Worm (Caenorhabditis elegans) whole organism, L4 larva: ENCODE results near the gene gck-1.
A peak's percentile ranks its signal among the peaks of the same experiment; 100 is the strongest.

Source experiments
- F44E2.7 ChIP-seq: fragments of 200-800 bp; sonication (Bioruptor generic); IDR thresholded peaks from 2 replicates; pipeline ENCODE4 v2.1.2; 2022; ENCODE audit warnings: missing genetic modification characterization, missing compliant biosample characterization
- T26A8.4 ChIP-seq: fragments of 200-800 bp; sonication (Bioruptor generic); IDR thresholded peaks from 2 replicates; pipeline ENCODE4 v1.3.6; 2022; ENCODE audit warnings: missing genetic modification characterization, missing compliant biosample characterization
- Y5F2A.4 ChIP-seq: fragments of 200-800 bp; sonication (Bioruptor generic); optimal IDR thresholded peaks from 2 replicates; lab custom pipeline; 2018; ENCODE audit warnings: mild to moderate bottlenecking, missing genetic modification characterization, missing compliant biosample characterization
- aha-1 ChIP-seq: fragments of 150-350 bp; peaks from one replicate; lab custom pipeline; 2014; ENCODE audit warnings: missing biosample characterization, missing genetic modification characterization
- ama-1 ChIP-seq: fragments of 150-350 bp; optimal IDR thresholded peaks from 2 replicates; lab custom pipeline; 2014; ENCODE audit warnings: inconsistent platforms, mixed read lengths
- arid-1 ChIP-seq: fragments of 200-800 bp; sonication (Bioruptor generic); conservative IDR thresholded peaks from 2 replicates; pipeline ENCODE4 v1.3.6; 2022; ENCODE audit warnings: missing genetic modification reagents, missing genetic modification characterization, missing compliant biosample characterization
- ceh-62 ChIP-seq: sonication (generic microtip); optimal IDR thresholded peaks from 2 replicates; lab custom pipeline; 2017; ENCODE audit warnings: missing biosample characterization, missing genetic modification characterization
- ctbp-1 ChIP-seq: fragments of 200-800 bp; sonication (Bioruptor generic); IDR thresholded peaks from 2 replicates; pipeline ENCODE4 v1.3.6; 2022; ENCODE audit warnings: missing genetic modification reagents, missing genetic modification characterization, missing compliant biosample characterization
- daf-16 ChIP-seq, 3 experiments: sonication (generic microtip); optimal IDR thresholded peaks; 2 replicates each; lab custom pipeline; 2016 to 2017; ENCODE audit warnings: missing genetic modification characterization in 3 of 3, missing genetic modification reagents in 3 of 3, mild to moderate bottlenecking in 2 of 3, missing compliant biosample characterization in 2 of 3, missing biosample characterization in 1 of 3, moderate library complexity in 1 of 3
- daf-19 ChIP-seq: fragments of 200-800 bp; sonication (Bioruptor generic); conservative IDR thresholded peaks from 2 replicates; pipeline ENCODE4 v1.3.6; 2022; ENCODE audit warnings: missing genetic modification characterization, missing compliant biosample characterization
- dmd-6 ChIP-seq: fragments of 200-800 bp; sonication (Bioruptor generic); IDR thresholded peaks from 2 replicates; pipeline ENCODE4 v1.3.6; 2022; ENCODE audit warnings: missing genetic modification reagents, missing genetic modification characterization, missing compliant biosample characterization
- dmd-8 ChIP-seq: fragments of 200-800 bp; sonication (Bioruptor generic); IDR thresholded peaks from 2 replicates; pipeline ENCODE4 v1.3.6; 2022; ENCODE audit warnings: missing genetic modification characterization, missing compliant biosample characterization
- dve-1 ChIP-seq: sonication (generic microtip); optimal IDR thresholded peaks from 2 replicates; lab custom pipeline; 2017; ENCODE audit warnings: antibody characterized with exemption, mild to moderate bottlenecking, missing genetic modification characterization, missing compliant biosample characterization; ENCODE audit not compliant: insufficient read depth
- hlh-11 ChIP-seq: fragments of 200-800 bp; sonication (Bioruptor generic); optimal IDR thresholded peaks from 2 replicates; lab custom pipeline; 2018; ENCODE audit warnings: mild to moderate bottlenecking, missing genetic modification characterization, missing compliant biosample characterization
- hlh-30 ChIP-seq: sonication (generic microtip); optimal IDR thresholded peaks from 2 replicates; lab custom pipeline; 2017; ENCODE audit warnings: antibody characterized with exemption, mild to moderate bottlenecking, missing genetic modification characterization, missing compliant biosample characterization; ENCODE audit not compliant: insufficient read depth
- hmg-1.1 ChIP-seq: fragments of 200-800 bp; sonication (Bioruptor generic); IDR thresholded peaks from 2 replicates; pipeline ENCODE4 v1.3.6; 2022; ENCODE audit warnings: missing genetic modification reagents, missing genetic modification characterization, missing compliant biosample characterization
- lim-7 ChIP-seq: fragments of 200-800 bp; sonication (Bioruptor generic); IDR thresholded peaks from 2 replicates; pipeline ENCODE4 v1.3.6; 2022; ENCODE audit warnings: missing genetic modification characterization, missing compliant biosample characterization
- lin-1 ChIP-seq: fragments of 200-800 bp; sonication (Bioruptor generic); IDR thresholded peaks from 2 replicates; pipeline ENCODE4 v1.3.6; 2022; ENCODE audit warnings: missing genetic modification reagents, missing genetic modification characterization, missing compliant biosample characterization
- lin-29 ChIP-seq: fragments of 200-800 bp; sonication (Bioruptor generic); IDR thresholded peaks from 2 replicates; pipeline ENCODE4 v1.3.6; 2022; ENCODE audit warnings: missing genetic modification reagents, missing genetic modification characterization, missing compliant biosample characterization
- lin-38 ChIP-seq: fragments of 200-800 bp; sonication (Bioruptor generic); IDR thresholded peaks from 2 replicates; pipeline ENCODE4 v1.3.6; 2022; ENCODE audit warnings: missing genetic modification reagents, missing genetic modification characterization, missing compliant biosample characterization
- madf-9 ChIP-seq: fragments of 200-800 bp; sonication (Bioruptor generic); conservative IDR thresholded peaks from 2 replicates; pipeline ENCODE4 v1.3.6; 2022; ENCODE audit warnings: missing genetic modification reagents, missing genetic modification characterization, missing compliant biosample characterization
- mep-1 ChIP-seq: fragments of 150-350 bp; sonication (generic microtip); optimal IDR thresholded peaks from 3 replicates; lab custom pipeline; 2014; ENCODE audit warnings: missing biosample characterization, missing genetic modification characterization
- mes-2 ChIP-seq: sonication (generic microtip); optimal IDR thresholded peaks from 2 replicates; lab custom pipeline; 2016; ENCODE audit warnings: missing genotype, mild to moderate bottlenecking, missing genetic modification characterization, missing compliant biosample characterization; ENCODE audit not compliant: poor library complexity, severe bottlenecking
- nhr-237 ChIP-seq: sonication (generic microtip); optimal IDR thresholded peaks from 2 replicates; lab custom pipeline; 2017; ENCODE audit warnings: missing biosample characterization, missing genetic modification characterization
- nhr-25 ChIP-seq: sonication (generic microtip); optimal IDR thresholded peaks from 2 replicates; lab custom pipeline; 2017; ENCODE audit warnings: missing genetic modification characterization, mild to moderate bottlenecking, missing compliant biosample characterization, antibody characterized with exemption, moderate library complexity, borderline replicate concordance; ENCODE audit not compliant: insufficient read depth
- nhr-42 ChIP-seq: fragments of 200-800 bp; sonication (Bioruptor generic); IDR thresholded peaks from 2 replicates; pipeline ENCODE4 v1.3.6; 2022; ENCODE audit warnings: missing genetic modification characterization, missing compliant biosample characterization
- pha-4 ChIP-seq, 2 experiments: fragments of 150-350 bp in 1 of 2; fragments of 200-800 bp in 1 of 2; sonication (Bioruptor generic) in 1 of 2; IDR thresholded peaks in 1 of 2; optimal IDR thresholded peaks in 1 of 2; 2 replicates each; pipeline versions ENCODE4 v1.3.6 to Lab custom; 2014 to 2022; ENCODE audit warnings: missing genetic modification characterization in 2 of 2, missing genetic modification reagents in 2 of 2, missing biosample characterization in 1 of 2, missing compliant biosample characterization in 1 of 2
- php-3 ChIP-seq: fragments of 200-800 bp; sonication (Bioruptor generic); IDR thresholded peaks from 2 replicates; pipeline ENCODE4 v1.3.6; 2022; ENCODE audit warnings: missing genetic modification reagents, missing genetic modification characterization, missing compliant biosample characterization
- rbr-2 ChIP-seq: sonication (generic microtip); optimal IDR thresholded peaks from 2 replicates; lab custom pipeline; 2016; ENCODE audit warnings: missing genotype, missing genetic modification characterization, missing compliant biosample characterization
- saeg-2 ChIP-seq: fragments of 200-800 bp; sonication (Bioruptor generic); IDR thresholded peaks from 2 replicates; pipeline ENCODE4 v1.3.6; 2022; ENCODE audit warnings: missing genetic modification reagents, missing genetic modification characterization, missing compliant biosample characterization
- sdz-12 ChIP-seq: fragments of 200-800 bp; sonication (Bioruptor generic); optimal IDR thresholded peaks from 2 replicates; lab custom pipeline; 2018; ENCODE audit warnings: mild to moderate bottlenecking, missing genetic modification characterization, missing compliant biosample characterization
- set-16 ChIP-seq: fragments of 200-800 bp; sonication (Bioruptor generic); IDR thresholded peaks from 2 replicates; pipeline ENCODE4 v1.3.6; 2022; ENCODE audit warnings: missing genetic modification reagents, missing genetic modification characterization, missing compliant biosample characterization
- unc-39 ChIP-seq: sonication (generic microtip); optimal IDR thresholded peaks from 2 replicates; lab custom pipeline; 2017; ENCODE audit warnings: missing biosample characterization, missing genetic modification characterization
- unc-62 ChIP-seq, 3 experiments: fragments of 150-350 bp in 1 of 3; sonication (generic microtip); optimal IDR thresholded peaks in 2 of 3; peaks in 1 of 3; 1 replicate in 1 of 3; 2 replicates in 2 of 3; lab custom pipeline; 2014 to 2017; ENCODE audit warnings: missing biosample characterization in 3 of 3, missing genetic modification characterization in 3 of 3, missing genetic modification reagents in 3 of 3, missing genotype in 1 of 3
- vab-7 ChIP-seq: fragments of 200-800 bp; sonication (Bioruptor generic); IDR thresholded peaks from 2 replicates; pipeline ENCODE4 v1.3.6; 2022; ENCODE audit warnings: missing genetic modification reagents, missing genetic modification characterization, missing compliant biosample characterization
- zfp-3 ChIP-seq: fragments of 200-800 bp; sonication (Bioruptor generic); conservative IDR thresholded peaks from 2 replicates; pipeline ENCODE4 v1.3.6; 2022; ENCODE audit warnings: missing genetic modification reagents, missing genetic modification characterization, missing compliant biosample characterization
- zip-2 ChIP-seq: fragments of 150-350 bp; optimal IDR thresholded peaks from 2 replicates; lab custom pipeline; 2014; ENCODE audit warnings: missing biosample characterization, missing genetic modification characterization

The gck-1 gene

DNA sequence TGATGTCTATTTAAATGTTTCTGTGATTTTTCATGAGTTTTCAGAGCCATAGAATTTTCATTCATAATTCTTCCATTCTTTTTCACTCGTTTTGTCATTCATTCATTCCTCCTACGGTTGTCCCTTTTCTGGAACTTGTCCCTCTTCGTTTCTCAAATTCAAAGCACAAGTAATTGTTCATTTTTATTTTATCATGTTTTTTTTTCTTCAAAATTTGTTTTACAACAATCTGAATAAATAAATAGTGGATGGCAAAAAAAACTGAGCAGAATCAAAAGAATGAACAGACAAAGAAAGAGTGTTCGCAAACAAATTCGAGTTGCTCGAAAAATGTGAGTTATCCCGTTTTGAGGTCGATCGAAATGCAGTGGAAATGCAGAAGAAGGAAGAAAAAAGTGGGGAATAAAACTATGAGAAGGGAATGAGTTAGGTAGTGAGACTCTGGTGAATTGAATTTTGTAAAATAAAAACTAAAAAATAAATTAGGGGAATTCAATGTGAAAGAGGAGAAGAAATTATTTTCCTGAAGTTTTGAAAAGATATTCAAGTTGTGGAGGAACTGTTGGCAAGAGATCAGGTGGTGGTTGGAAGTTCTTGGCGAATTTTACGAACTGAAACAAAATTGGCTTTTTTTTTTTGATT, 8.1 kb upstream of the gck-1 start:
- TF ChIP-seq saeg-2 (no peak), dmd-8 (GFP tag; lab: Robert Waterston, UW) (no peak), sdz-12 (GFP tag; lab: Kevin White, UChicago) (peak; percentile 54), daf-16 (GFP tag; optimal IDR thresholded peaks at IDR 0.05; lab: Kevin White, UChicago) (peak in 1 of 2 experiments; percentile 58), daf-16 (tag; optimal IDR thresholded peaks at IDR 0.05; lab: Kevin White, UChicago) (peak; percentile 42), mep-1 (tag; lab: Kevin White, UChicago) (peak; percentile 44), T26A8.4 (GFP tag; lab: Robert Waterston, UW) (peak; percentile 77), madf-9 (GFP tag; lab: Robert Waterston, UW) (peak; percentile 57; the same call in 1 of the 2 replicates), php-3 (GFP tag; lab: Robert Waterston, UW) (0 out of 2 replicates have a peak, but pooled peaks have one; percentile 48), unc-39 (tag; lab: Kevin White, UChicago) (no peak), nhr-25 (tag; lab: Kevin White, UChicago) (peak; percentile 12), rbr-2 (peak; percentile 11), daf-19 (GFP tag; lab: Robert Waterston, UW) (0 out of 2 replicates have a peak, but pooled peaks have one; percentile 29), zfp-3 (peak; percentile 88), hmg-1.1 (GFP tag; lab: Robert Waterston, UW) (0 out of 2 replicates have a peak, but pooled peaks have one; percentile 13), pha-4 (GFP tag; IDR thresholded peaks at IDR 0.05; lab: Robert Waterston, UW) (peak; percentile 54), pha-4 (tag; optimal IDR thresholded peaks at IDR 0.05; lab: Kevin White, UChicago) (no peak), lin-38 (GFP tag; lab: Robert Waterston, UW) (peak; percentile 29; the same call in 1 of the 2 replicates), F44E2.7 (GFP tag; lab: Robert Waterston, UW) (no peak), zip-2 (tag; lab: Kevin White, UChicago) (peak; percentile 55), dve-1 (tag; lab: Kevin White, UChicago) (peak; percentile 37), lin-29 (GFP tag; lab: Robert Waterston, UW) (peak; percentile 38; the same call in 1 of the 2 replicates), hlh-30 (tag; lab: Kevin White, UChicago) (no peak), vab-7 (GFP tag; lab: Robert Waterston, UW) (0 out of 2 replicates have a peak, but pooled peaks have one; percentile 13), Y5F2A.4 (GFP tag; lab: Kevin White, UChicago) (peak; percentile 55), ama-1 (lab: Kevin White, UChicago) (peak; percentile 59), ceh-62 (tag; lab: Kevin White, UChicago) (no peak), arid-1 (GFP tag; lab: Robert Waterston, UW) (peak; percentile 53; the same call in 1 of the 2 replicates), nhr-237 (no peak), lim-7 (GFP tag; lab: Robert Waterston, UW) (0 out of 2 replicates have a peak, but pooled peaks have one; percentile 35), lin-1 (GFP tag; lab: Robert Waterston, UW) (peak; percentile 87), mes-2 (tag; lab: Kevin White, UChicago) (no peak), hlh-11 (tag; lab: Kevin White, UChicago) (peak; percentile 47), dmd-6 (GFP tag; lab: Robert Waterston, UW) (0 out of 2 replicates have a peak, but pooled peaks have one; percentile 14), ctbp-1 (GFP tag; lab: Robert Waterston, UW) (peak; percentile 43; the same call in 1 of the 2 replicates), nhr-42 (GFP tag; lab: Robert Waterston, UW) (0 out of 2 replicates have a peak, but pooled peaks have one; percentile 41), aha-1 (tag; lab: Kevin White, UChicago) (peak; percentile 87)

DNA sequence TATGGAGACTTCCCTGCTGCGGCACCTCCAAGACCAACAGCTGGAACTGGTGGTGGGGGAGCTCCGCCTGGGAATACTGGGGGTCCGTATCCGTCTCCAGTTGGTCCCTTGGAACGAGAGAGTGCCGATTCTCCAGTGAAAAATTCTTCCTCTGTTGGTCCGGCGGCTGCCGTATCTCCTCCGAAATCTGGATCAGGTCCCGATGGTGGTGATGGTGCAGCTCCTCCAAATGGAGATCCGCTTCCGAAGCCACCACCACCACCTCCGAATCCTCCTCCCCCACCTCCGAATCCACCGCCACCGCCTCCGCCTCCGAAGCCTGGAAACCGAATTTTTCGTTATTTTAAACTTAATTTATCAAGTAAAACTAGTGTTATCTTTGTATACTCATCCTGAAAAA, 7.2 kb upstream of the gck-1 start:
- TF ChIP-seq zfp-3 (no peak), unc-62 (GFP tag; optimal IDR thresholded peaks at IDR 0.05 in 1 of 2; lab: Kevin White, UChicago) (peak in 1 of 2 experiments; percentile 42), unc-62 (tag; optimal IDR thresholded peaks at IDR 0.05; lab: Kevin White, UChicago) (no peak), set-16 (GFP tag; lab: Robert Waterston, UW) (peak; percentile 95)
